Worm (Caenorhabditis elegans) whole organism, L4 larva: ENCODE data around the gene pck-3.

Experiments
- F49E8.2 ChIP-seq: sonication (generic microtip); optimal IDR thresholded peaks from 2 replicates; lab custom pipeline; 2016; ENCODE audit warnings: missing compliant biosample characterization, mild to moderate bottlenecking, missing genetic modification characterization, borderline replicate concordance
- ama-1 ChIP-seq: fragments of 150-350 bp; optimal IDR thresholded peaks from 2 replicates; lab custom pipeline; 2014; ENCODE audit warnings: inconsistent platforms, mixed read lengths
- nhr-237 ChIP-seq: sonication (generic microtip); optimal IDR thresholded peaks from 2 replicates; lab custom pipeline; 2017; ENCODE audit warnings: missing biosample characterization, missing genetic modification characterization
- nhr-48 ChIP-seq: sonication (generic microtip); optimal IDR thresholded peaks from 2 replicates; lab custom pipeline; 2016; ENCODE audit warnings: mild to moderate bottlenecking, missing genetic modification characterization, missing compliant biosample characterization
- nhr-6 ChIP-seq: fragments of 150-350 bp; optimal IDR thresholded peaks from 2 replicates; lab custom pipeline; 2014; ENCODE audit warnings: missing biosample characterization, missing genetic modification characterization
- nhr-76 ChIP-seq: fragments of 150-350 bp; optimal IDR thresholded peaks from 2 replicates; lab custom pipeline; 2014; ENCODE audit warnings: missing biosample characterization, missing genetic modification characterization
- pha-4 ChIP-seq, 2 experiments: fragments of 150-350 bp in 1 of 2; fragments of 200-800 bp in 1 of 2; sonication (Bioruptor generic) in 1 of 2; IDR thresholded peaks in 1 of 2; optimal IDR thresholded peaks in 1 of 2; 2 replicates each; pipeline versions ENCODE4 v1.3.6 to Lab custom; 2014 to 2022; ENCODE audit warnings: missing genetic modification characterization in 2 of 2, missing genetic modification reagents in 2 of 2, missing biosample characterization in 1 of 2, missing compliant biosample characterization in 1 of 2
- skn-1 ChIP-seq: fragments of 150-350 bp; optimal IDR thresholded peaks from 2 replicates; lab custom pipeline; 2014; ENCODE audit warnings: missing biosample characterization, missing genetic modification characterization
- ztf-7 ChIP-seq: fragments of 150-350 bp; optimal IDR thresholded peaks from 2 replicates; lab custom pipeline; 2014; ENCODE audit warnings: missing biosample characterization, missing genetic modification characterization

DNA sequence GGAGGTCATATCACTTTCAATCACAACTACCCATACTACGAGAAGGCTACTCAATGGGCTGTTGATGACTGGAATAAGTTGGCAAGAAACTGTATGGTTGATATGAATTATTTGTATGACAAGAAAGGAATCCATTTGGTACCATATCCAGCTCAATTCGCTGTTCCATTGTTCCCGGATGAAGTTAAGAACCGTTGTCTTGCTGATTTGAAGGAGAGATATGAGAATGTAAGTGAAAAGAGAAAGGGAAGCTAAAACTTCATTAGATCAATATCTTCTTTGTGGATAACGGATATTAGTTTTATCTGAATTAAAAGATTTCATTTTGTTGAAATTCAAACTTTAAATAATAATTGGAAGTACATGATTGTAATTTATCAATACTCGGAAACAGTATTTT lies 9.8 kb upstream of the pck-3 start:
- TF ChIP-seq nhr-48 (tag; lab: Kevin White, UChicago) (no peak), nhr-237 (tag; lab: Kevin White, UChicago) (no peak), F49E8.2 (no peak), ama-1 (lab: Kevin White, UChicago) (no peak), skn-1 (no peak), nhr-76 (no peak), pha-4 (GFP tag; IDR thresholded peaks at IDR 0.05; lab: Robert Waterston, UW) (no peak), pha-4 (tag; optimal IDR thresholded peaks at IDR 0.05; lab: Kevin White, UChicago) (no peak), nhr-6 (tag; lab: Kevin White, UChicago) (no peak), ztf-7 (tag; lab: Kevin White, UChicago) (no peak)
